Worm (Caenorhabditis elegans): Measurements from ENCODE around the gene F56C3.4.
"Not testable (repeated sequence)": the region's sequence is repeated elsewhere in the genome, so short reads cannot be mapped to it uniquely, and the experiment has no call there.

F56C3.4 gene

ce11 chrX:1375071-1375470 is 14.5 kb upstream of the F56C3.4 start:
- peak; percentile 96 for TF ChIP-seq nfyb-1 (GFP tag; IDR thresholded peaks at IDR 0.05)
- TF ChIP-seq ekl-4 (GFP tag; IDR thresholded peaks at IDR 0.05), result peak; percentile 98
- TF ChIP-seq pbrm-1 (GFP tag; IDR thresholded peaks at IDR 0.05), result peak; percentile 96
- TF ChIP-seq F33H1.4 (GFP tag; IDR thresholded peaks at IDR 0.05), result peak; percentile 72
- TF ChIP-seq ztf-28 (GFP tag; IDR thresholded peaks at IDR 0.05), result peak; percentile 82; the same call in 1 of the 2 replicates
- peak; percentile 92 for TF ChIP-seq C17E4.6 (GFP tag; IDR thresholded peaks at IDR 0.05)
- peak; percentile 98 for TF ChIP-seq ceh-58 (GFP tag; IDR thresholded peaks at IDR 0.05)
- peak; percentile 85 for TF ChIP-seq ceh-91 (GFP tag; IDR thresholded peaks at IDR 0.05)
- peak; percentile 97 for TF ChIP-seq egl-18 (GFP tag; IDR thresholded peaks at IDR 0.05)
- peak; percentile 96 for TF ChIP-seq egrh-3 (GFP tag; IDR thresholded peaks at IDR 0.05)
- TF ChIP-seq aptf-2 (GFP tag; conservative IDR thresholded peaks at IDR 0.05), result peak; percentile 91
- TF ChIP-seq rcor-1 (GFP tag; IDR thresholded peaks at IDR 0.05), result peak; percentile 99
- TF ChIP-seq ztf-25 (GFP tag; IDR thresholded peaks at IDR 0.05), result peak; percentile 97
- TF ChIP-seq ceh-40 (GFP tag; IDR thresholded peaks at IDR 0.05), result peak; percentile 97
- TF ChIP-seq attf-3 (GFP tag; conservative IDR thresholded peaks at IDR 0.05), result peak; percentile 63
- peak; percentile 97 for TF ChIP-seq ztf-6 (GFP tag; IDR thresholded peaks at IDR 0.05)
- peak; percentile 89 for TF ChIP-seq ceh-100 (GFP tag; IDR thresholded peaks at IDR 0.05)
- peak; percentile 91 for TF ChIP-seq cebp-1 (GFP tag; IDR thresholded peaks at IDR 0.05)
- not testable (repeated sequence) for TF ChIP-seq cebp-1 (tag; optimal IDR thresholded peaks at IDR 0.05)
- TF ChIP-seq F39B2.1 (GFP tag; IDR thresholded peaks at IDR 0.05), result peak; percentile 95
- TF ChIP-seq cebp-2 (GFP tag; IDR thresholded peaks at IDR 0.05), result peak; percentile 93
- TF ChIP-seq Y67H2A.10 (GFP tag; conservative IDR thresholded peaks at IDR 0.05), result peak; percentile 94
- TF ChIP-seq mcd-1 (GFP tag; IDR thresholded peaks at IDR 0.05), result peak; percentile 61
- TF ChIP-seq bed-1 (GFP tag; IDR thresholded peaks at IDR 0.05), result peak; percentile 99
- TF ChIP-seq attf-6 (GFP tag; IDR thresholded peaks at IDR 0.05), result peak; percentile 99
- TF ChIP-seq let-526 (GFP tag; IDR thresholded peaks at IDR 0.05), result peak; percentile 100
- TF ChIP-seq aptf-3 (GFP tag; IDR thresholded peaks at IDR 0.05), result peak; percentile 100
- peak; percentile 99 for TF ChIP-seq Y56A3A.18 (GFP tag; IDR thresholded peaks at IDR 0.05)
- TF ChIP-seq Y53F4B.3 (GFP tag; IDR thresholded peaks at IDR 0.05), result peak; percentile 98
- peak; percentile 75 for TF ChIP-seq K11D2.4 (GFP tag; IDR thresholded peaks at IDR 0.05)
- TF ChIP-seq nfya-2 (GFP tag; IDR thresholded peaks at IDR 0.05), result peak; percentile 95
- peak; percentile 93 for TF ChIP-seq lag-1 (GFP tag; IDR thresholded peaks at IDR 0.05)
- TF ChIP-seq madf-8 (GFP tag; conservative IDR thresholded peaks at IDR 0.05), result peak; percentile 70
- TF ChIP-seq madf-6 (GFP tag; IDR thresholded peaks at IDR 0.05), result peak; percentile 91
- peak; percentile 99 for TF ChIP-seq Y95B8A.8 (GFP tag; IDR thresholded peaks at IDR 0.05)
- TF ChIP-seq hsf-1 (GFP tag; IDR thresholded peaks at IDR 0.05), result peak; percentile 100
- peak; percentile 95; the same call in 1 of the 2 replicates for TF ChIP-seq F37B4.10 (GFP tag; IDR thresholded peaks at IDR 0.05)
- peak; percentile 97 for TF ChIP-seq madf-3 (GFP tag; IDR thresholded peaks at IDR 0.05)
- peak; percentile 98 for TF ChIP-seq egl-44 (GFP tag; IDR thresholded peaks at IDR 0.05)
- peak; percentile 98 for TF ChIP-seq B0019.2 (GFP tag; conservative IDR thresholded peaks at IDR 0.05)
- TF ChIP-seq hmg-20 (GFP tag; IDR thresholded peaks at IDR 0.05), result peak; percentile 31; the same call in 1 of the 2 replicates
- peak; percentile 84 for TF ChIP-seq lin-26 (GFP tag; IDR thresholded peaks at IDR 0.05)
- TF ChIP-seq dox-1 (GFP tag; IDR thresholded peaks at IDR 0.05), result peak; percentile 100
- peak; percentile 99 for TF ChIP-seq D2030.7 (GFP tag; IDR thresholded peaks at IDR 0.05)
- peak; percentile 99 for TF ChIP-seq Y79H2A.3 (GFP tag; conservative IDR thresholded peaks at IDR 0.05)
- peak; percentile 95 for TF ChIP-seq Y53G8AR.9 (GFP tag; conservative IDR thresholded peaks at IDR 0.05)
- peak; percentile 94; the same call in 1 of the 2 replicates for TF ChIP-seq nhr-120 (GFP tag; IDR thresholded peaks at IDR 0.05)

Measured in whole organism, young adult.